Worm (Caenorhabditis elegans) whole organism, L4/young adult: Measurements from ENCODE around the gene srd-38.

Experiments used
- dao-5 ChIP-seq: sonication (generic microtip); optimal IDR thresholded peaks from 2 replicates; lab custom pipeline; 2016; ENCODE audit warnings: missing genotype, missing genetic modification characterization, moderate library complexity, missing compliant biosample characterization
- him-1 ChIP-seq: sonication (generic microtip); optimal IDR thresholded peaks from 2 replicates; lab custom pipeline; 2016; ENCODE audit warnings: missing genotype, missing genetic modification reagents, missing genetic modification characterization, missing compliant biosample characterization

- TF ChIP-seq dao-5 (no peak), him-1 (tag; lab: Kevin White, UChicago) (no peak)
These were observed 14.2 kb downstream of the srd-38 start, which contains the start of gene srd-43 for ce11 chrX:13305779-13306178.
